Fruit fly (Drosophila melanogaster) whole organism, embryonic: ENCODE results near the gene CG11670.

ENCODE experiments used
- Adf1 ChIP-seq: fragments of 200-800 bp; sonication (Bioruptor generic); IDR thresholded peaks from 2 replicates; pipeline ENCODE4 v1.3.6; 2022; ENCODE audit warnings: missing biosample characterization, missing genetic modification characterization
- Aef1 ChIP-seq: fragments of 200-800 bp; sonication (Bioruptor generic); IDR thresholded peaks from 3 replicates; pipeline ENCODE4 v1.3.6; 2022; ENCODE audit warnings: missing biosample characterization, missing genetic modification characterization
- CG10543 ChIP-seq: fragments of 200-800 bp; sonication (Bioruptor generic); optimal IDR thresholded peaks from 3 replicates; lab custom pipeline; 2017; ENCODE audit warnings: missing biosample characterization, mild to moderate bottlenecking, missing genetic modification characterization, moderate library complexity
- CG10959 ChIP-seq: fragments of 200-800 bp; sonication (Bioruptor generic); IDR thresholded peaks from 2 replicates; pipeline ENCODE4 v1.3.6; 2022; ENCODE audit warnings: missing biosample characterization, missing genetic modification characterization
- CG10979 ChIP-seq: fragments of 200-800 bp; sonication (Bioruptor generic); optimal IDR thresholded peaks from 2 replicates; lab custom pipeline; 2018; ENCODE audit warnings: missing biosample characterization, mild to moderate bottlenecking, missing genetic modification characterization, moderate library complexity
- CG11504 ChIP-seq: fragments of 200-800 bp; sonication (Bioruptor generic); optimal IDR thresholded peaks from 3 replicates; lab custom pipeline; 2019; ENCODE audit warnings: missing biosample characterization, mild to moderate bottlenecking, missing genetic modification characterization, moderate library complexity
- CG12744 ChIP-seq: fragments of 200-800 bp; sonication (Bioruptor generic); optimal IDR thresholded peaks from 2 replicates; lab custom pipeline; 2016; ENCODE audit warnings: missing biosample characterization, missing genetic modification characterization
- CG13287 ChIP-seq: fragments of 200-800 bp; sonication (Bioruptor generic); IDR thresholded peaks from 2 replicates; pipeline ENCODE4 v1.3.6; 2022; ENCODE audit warnings: missing biosample characterization, missing genetic modification characterization; ENCODE audit not compliant: partially characterized antibody
- CG13424 ChIP-seq: fragments of 200-800 bp; sonication (Bioruptor generic); optimal IDR thresholded peaks from 2 replicates; lab custom pipeline; 2019; ENCODE audit warnings: missing biosample characterization, mild to moderate bottlenecking, missing genetic modification characterization, moderate library complexity
- CG14441 ChIP-seq: fragments of 200-800 bp; sonication (Bioruptor generic); IDR thresholded peaks from 2 replicates; pipeline ENCODE4 v1.3.6; 2022; ENCODE audit warnings: missing biosample characterization, missing genetic modification characterization
- CG15696 ChIP-seq: fragments of 200-800 bp; sonication (Bioruptor generic); optimal IDR thresholded peaks from 2 replicates; lab custom pipeline; 2019; ENCODE audit warnings: missing biosample characterization, mild to moderate bottlenecking, missing genetic modification characterization, moderate library complexity
- CG17385 ChIP-seq: fragments of 200-800 bp; sonication (Bioruptor generic); optimal IDR thresholded peaks from 3 replicates; lab custom pipeline; 2018; ENCODE audit warnings: missing biosample characterization, mild to moderate bottlenecking, missing genetic modification characterization
- CG18764 ChIP-seq: fragments of 200-800 bp; sonication (Bioruptor generic); optimal IDR thresholded peaks from 3 replicates; lab custom pipeline; 2016; ENCODE audit warnings: missing biosample characterization, missing genetic modification characterization
- CG31224 ChIP-seq: fragments of 200-800 bp; sonication (Bioruptor generic); IDR thresholded peaks from 2 replicates; pipeline ENCODE4 v1.3.6; 2022; ENCODE audit warnings: missing biosample characterization, missing genetic modification characterization
- CG32532 ChIP-seq: fragments of 200-800 bp; sonication (Bioruptor generic); IDR thresholded peaks from 2 replicates; pipeline ENCODE4 v1.3.6; 2022; ENCODE audit warnings: missing biosample characterization, missing genetic modification characterization
- CG4328 ChIP-seq: fragments of 200-800 bp; sonication (Bioruptor generic); optimal IDR thresholded peaks from 3 replicates; lab custom pipeline; 2017; ENCODE audit warnings: missing biosample characterization, missing genetic modification reagents, missing genetic modification characterization
- CrebB ChIP-seq: fragments of 200-800 bp; sonication (Bioruptor generic); optimal IDR thresholded peaks from 3 replicates; lab custom pipeline; 2018; ENCODE audit warnings: missing biosample characterization, mild to moderate bottlenecking, missing genetic modification characterization
- Dp ChIP-seq: fragments of 200-800 bp; sonication (Bioruptor generic); optimal IDR thresholded peaks from 2 replicates; lab custom pipeline; 2018; ENCODE audit warnings: missing biosample characterization, mild to moderate bottlenecking, missing genetic modification characterization, moderate library complexity
- Eip74EF ChIP-seq, 2 experiments: fragments of 200-800 bp in 1 of 2; fragments of >200 bp in 1 of 2; sonication (Bioruptor generic) in 1 of 2; optimal IDR thresholded peaks; 2 replicates each; lab custom pipeline; 2017 to 2019; ENCODE audit warnings: missing biosample characterization in 2 of 2, missing genetic modification characterization in 2 of 2, mild to moderate bottlenecking in 1 of 2, moderate library complexity in 1 of 2
- Elba2 ChIP-seq: fragments of 200-800 bp; sonication (Bioruptor generic); optimal IDR thresholded peaks from 3 replicates; lab custom pipeline; 2016; ENCODE audit warnings: missing biosample characterization, missing genetic modification characterization
- Ets97D ChIP-seq: fragments of 200-800 bp; sonication (Bioruptor generic); optimal IDR thresholded peaks from 3 replicates; lab custom pipeline; 2016; ENCODE audit warnings: missing biosample characterization, missing genetic modification characterization
- Gug ChIP-seq: fragments of 200-800 bp; sonication (Bioruptor generic); IDR thresholded peaks from 4 replicates; pipeline ENCODE4 v1.3.6; 2022; ENCODE audit warnings: missing biosample characterization, missing genetic modification characterization
- HmgD ChIP-seq: fragments of 200-800 bp; sonication (Bioruptor generic); optimal IDR thresholded peaks from 3 replicates; lab custom pipeline; 2016; ENCODE audit warnings: missing biosample characterization, missing genetic modification characterization
- Jarid2 ChIP-seq: fragments of 200-800 bp; sonication (Bioruptor generic); optimal IDR thresholded peaks from 3 replicates; lab custom pipeline; 2017; ENCODE audit warnings: mild to moderate bottlenecking, missing biosample characterization, missing genetic modification reagents, missing genetic modification characterization
- Med ChIP-seq: fragments of 200-800 bp; sonication (Bioruptor generic); peaks from one replicate; lab custom pipeline; 2016; ENCODE audit warnings: missing biosample characterization, missing genetic modification characterization, mild to moderate bottlenecking, inconsistent platforms, moderate library complexity
- Nf-YA ChIP-seq: fragments of 200-800 bp; sonication (Bioruptor generic); IDR thresholded peaks from 2 replicates; pipeline ENCODE4 v1.3.6; 2022; ENCODE audit warnings: missing biosample characterization, missing genetic modification characterization
- Nf-YB ChIP-seq: fragments of 200-800 bp; sonication (Bioruptor generic); optimal IDR thresholded peaks from 3 replicates; lab custom pipeline; 2019; ENCODE audit warnings: missing biosample characterization, mild to moderate bottlenecking, missing genetic modification characterization, moderate library complexity
- Trl ChIP-seq, 3 experiments: fragments of >200 bp in 2 of 3; fragments of 200-800 bp in 1 of 3; sonication (Bioruptor generic) in 1 of 3; optimal IDR thresholded peaks; 2 replicates in 1 of 3; 3 replicates in 2 of 3; lab custom pipeline; 2016 to 2017; ENCODE audit warnings: missing biosample characterization in 1 of 3, missing genetic modification characterization in 1 of 3
- abd-A ChIP-seq: fragments of 200-800 bp; sonication (Bioruptor generic); optimal IDR thresholded peaks from 3 replicates; lab custom pipeline; 2019; ENCODE audit warnings: missing biosample characterization, mild to moderate bottlenecking, missing genetic modification characterization, moderate library complexity
- cg ChIP-seq: fragments of 200-800 bp; sonication (Bioruptor generic); optimal IDR thresholded peaks from 3 replicates; lab custom pipeline; 2019; ENCODE audit warnings: missing biosample characterization, mild to moderate bottlenecking, missing genetic modification characterization, moderate library complexity
- chif ChIP-seq, 2 experiments: fragments of 200-800 bp; sonication (Bioruptor generic); optimal IDR thresholded peaks; 3 replicates each; lab custom pipeline; 2016; ENCODE audit warnings: missing biosample characterization in 2 of 2, missing genetic modification characterization in 2 of 2
- eve ChIP-seq, 2 experiments: fragments of >200 bp; optimal IDR thresholded peaks; 2 replicates each; lab custom pipeline; 2017; ENCODE audit warnings: missing biosample characterization in 2 of 2, missing genetic modification characterization in 2 of 2
- fd102C ChIP-seq: fragments of 200-800 bp; sonication (Bioruptor generic); optimal IDR thresholded peaks from 2 replicates; lab custom pipeline; 2018; ENCODE audit warnings: missing biosample characterization, mild to moderate bottlenecking, missing genetic modification characterization, moderate library complexity
- ftz-f1 ChIP-seq: fragments of 200-800 bp; sonication (Bioruptor generic); optimal IDR thresholded peaks from 2 replicates; lab custom pipeline; 2016; ENCODE audit warnings: missing biosample characterization, missing genetic modification characterization
- gcm ChIP-seq: fragments of 200-800 bp; sonication (Bioruptor generic); optimal IDR thresholded peaks from 2 replicates; lab custom pipeline; 2019; ENCODE audit warnings: missing biosample characterization, mild to moderate bottlenecking, missing genetic modification characterization, moderate library complexity
- gro ChIP-seq: fragments of 200-800 bp; sonication (Bioruptor generic); optimal IDR thresholded peaks from 2 replicates; lab custom pipeline; 2016; ENCODE audit warnings: missing biosample characterization, missing genetic modification characterization
- gsb-n ChIP-seq: fragments of 200-800 bp; sonication (Bioruptor generic); optimal IDR thresholded peaks from 3 replicates; lab custom pipeline; 2018; ENCODE audit warnings: missing biosample characterization, mild to moderate bottlenecking, missing genetic modification characterization
- klu ChIP-seq: fragments of 200-800 bp; sonication (Bioruptor generic); IDR thresholded peaks from 2 replicates; pipeline ENCODE4 v1.3.6; 2022; ENCODE audit warnings: missing biosample characterization, missing genetic modification characterization
- kni ChIP-seq: fragments of 200-800 bp; sonication (Bioruptor generic); optimal IDR thresholded peaks from 3 replicates; lab custom pipeline; 2017; ENCODE audit warnings: mild to moderate bottlenecking, missing biosample characterization, missing genetic modification reagents, missing genetic modification characterization
- mirr ChIP-seq: fragments of 200-800 bp; sonication (Bioruptor generic); optimal IDR thresholded peaks from 3 replicates; lab custom pipeline; 2018; ENCODE audit warnings: missing biosample characterization, mild to moderate bottlenecking, missing genetic modification characterization
- nau ChIP-seq: fragments of 200-800 bp; sonication (Bioruptor generic); optimal IDR thresholded peaks from 3 replicates; lab custom pipeline; 2017; ENCODE audit warnings: missing biosample characterization, mild to moderate bottlenecking, missing genetic modification characterization, missing genetic modification reagents
- oc ChIP-seq: fragments of 200-800 bp; sonication (Bioruptor generic); optimal IDR thresholded peaks from 2 replicates; lab custom pipeline; 2018; ENCODE audit warnings: missing biosample characterization, mild to moderate bottlenecking, missing genetic modification characterization, moderate library complexity
- seq ChIP-seq: fragments of 200-800 bp; sonication (Bioruptor generic); IDR thresholded peaks from 2 replicates; pipeline ENCODE4 v1.3.6; 2022; ENCODE audit warnings: missing biosample characterization, missing genetic modification characterization
- tgo ChIP-seq: fragments of 200-800 bp; sonication (Bioruptor generic); IDR thresholded peaks from 3 replicates; pipeline ENCODE4 v1.3.6; 2022; ENCODE audit warnings: missing biosample characterization, missing genetic modification characterization
- twi ChIP-seq: fragments of 200-800 bp; optimal IDR thresholded peaks from 2 replicates; lab custom pipeline; 2019; ENCODE audit warnings: missing biosample characterization, mild to moderate bottlenecking, missing genetic modification characterization, moderate library complexity
- yki ChIP-seq: fragments of >200 bp; optimal IDR thresholded peaks from 3 replicates; lab custom pipeline; 2018
- z ChIP-seq: fragments of 200-800 bp; sonication (Bioruptor generic); IDR thresholded peaks from 3 replicates; pipeline ENCODE4 v1.3.6; 2022; ENCODE audit warnings: missing biosample characterization, missing genetic modification characterization

Gene CG11670

dm6 chr3R:13063746-13064592 lies 22.1 kb downstream of the CG11670 start (continued):
- TF ChIP-seq z (GFP tag; lab: Robert Waterston, UW) (peak; percentile 81), CG10543 (peak; percentile 53), Trl (optimal IDR thresholded peaks at IDR 0.05; lab: Kevin White, UChicago) (peak; percentile 35 to 63), Trl (GFP tag; optimal IDR thresholded peaks at IDR 0.05; lab: Kevin White, UChicago) (no peak), chif (GFP tag; optimal IDR thresholded peaks at IDR 0.05; lab: Kevin White, UChicago) (peak in 1 of 2 experiments; percentile 41), Aef1 (GFP tag; lab: Robert Waterston, UW) (peak; percentile 95), Nf-YB (GFP tag; lab: Kevin White, UChicago) (peak; percentile 100), CG18764 (GFP tag; lab: Kevin White, UChicago) (no peak), CG4328 (peak; percentile 6), CG10979 (peak; percentile 26), Adf1 (peak; percentile 60), CG31224 (no peak), gsb-n (peak; percentile 50), twi (tag; lab: Kevin White, UChicago) (peak; percentile 50), fd102C (GFP tag; lab: Kevin White, UChicago) (peak; percentile 5), CG15696 (tag; lab: Kevin White, UChicago) (peak; percentile 39), Elba2 (GFP tag; lab: Kevin White, UChicago) (no peak), Nf-YA (GFP tag; lab: Robert Waterston, UW) (peak; percentile 94), CG13424 (tag; lab: Kevin White, UChicago) (peak; percentile 3), tgo (GFP tag; lab: Robert Waterston, UW) (peak; percentile 32; the same call in 1 of the 3 replicates), CG14441 (GFP tag; lab: Robert Waterston, UW) (peak; percentile 31; the same call in 1 of the 2 replicates), oc (tag; lab: Kevin White, UChicago) (peak; percentile 53), seq (peak; percentile 95), Eip74EF (GFP tag; optimal IDR thresholded peaks at IDR 0.05; lab: Kevin White, UChicago) (peak in 1 of 2 experiments; percentile 86), gro (GFP tag; lab: Kevin White, UChicago) (peak; percentile 17), ftz-f1 (GFP tag; lab: Kevin White, UChicago) (peak; percentile 4), abd-A (tag; lab: Kevin White, UChicago) (peak; percentile 93), CG13287 (GFP tag; lab: Robert Waterston, UW) (peak; percentile 51; the same call in 1 of the 2 replicates), HmgD (GFP tag; lab: Kevin White, UChicago) (peak; percentile 64), Med (peak; percentile 83), Gug (GFP tag; lab: Robert Waterston, UW) (peak; percentile 34; the same call in 1 of the 4 replicates), mirr (GFP tag; lab: Kevin White, UChicago) (peak; percentile 62), CG11504 (tag; lab: Kevin White, UChicago) (no peak), eve (GFP tag; optimal IDR thresholded peaks at IDR 0.05; lab: Kevin White, UChicago) (no peak), Ets97D (GFP tag; lab: Kevin White, UChicago) (peak; percentile 52), CrebB (tag; lab: Kevin White, UChicago) (peak; percentile 39), Jarid2 (GFP tag; lab: Kevin White, UChicago) (peak; percentile 58), CG10959 (peak; percentile 31; the same call in 1 of the 2 replicates), cg (peak; percentile 100), CG12744 (GFP tag; lab: Kevin White, UChicago) (no peak), CG17385 (GFP tag; lab: Kevin White, UChicago) (peak; percentile 95), Dp (GFP tag; lab: Kevin White, UChicago) (no peak), kni (GFP tag; lab: Kevin White, UChicago) (peak; percentile 83), yki (peak; percentile 43), CG32532 (GFP tag; lab: Robert Waterston, UW) (peak; percentile 40; the same call in 1 of the 2 replicates), nau (GFP tag; lab: Kevin White, UChicago) (peak; percentile 7), gcm (GFP tag; lab: Kevin White, UChicago) (peak; percentile 7), klu (GFP tag; lab: Robert Waterston, UW) (peak; percentile 30; the same call in 1 of the 2 replicates)
